Worm (Caenorhabditis elegans): ENCODE measurements around the gene Y50E8A.11.

DNA sequence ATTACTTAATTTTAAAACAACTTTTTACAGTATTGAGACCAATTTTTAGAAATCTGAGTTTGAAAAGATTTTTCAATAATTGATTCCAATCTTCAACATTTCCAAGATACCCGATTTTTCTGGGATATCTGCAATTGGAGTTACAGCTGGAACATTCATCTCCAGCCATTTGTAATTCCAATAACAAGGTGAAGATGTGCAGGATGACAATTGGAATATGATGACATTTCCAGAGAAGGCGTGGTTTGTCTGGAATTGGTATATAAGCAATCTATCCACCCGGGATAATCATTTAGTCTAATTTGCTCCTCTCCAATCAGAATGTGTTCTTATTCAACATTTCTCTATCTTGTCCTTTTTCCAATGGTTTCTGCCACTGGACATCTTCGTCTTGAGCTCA is at the start of gene Y50E8A.11:
- TF ChIP-seq nhr-19 (GFP tag; conservative IDR thresholded peaks at IDR 0.05) (no peak), nhr-12 (tag; optimal IDR thresholded peaks at IDR 0.05) (no peak), unc-98 (GFP tag; IDR thresholded peaks at IDR 0.05) (no peak), jun-1 (tag; optimal IDR thresholded peaks at IDR 0.05) (no peak), elt-2 (tag; optimal IDR thresholded peaks at IDR 0.05) (no peak), ama-1 (optimal IDR thresholded peaks at IDR 0.05) (no peak), fkh-8 (tag; optimal IDR thresholded peaks at IDR 0.05) (no peak), nhr-237 (tag; optimal IDR thresholded peaks at IDR 0.05) (no peak), snpc-4 (tag; optimal IDR thresholded peaks at IDR 0.05) (no peak), zip-4 (GFP tag; optimal IDR thresholded peaks at IDR 0.05) (no peak)
